Fruit fly (Drosophila melanogaster) whole organism, adult: ENCODE results near the gene CG32537.

ENCODE experiments used
- CG11617 ChIP-seq: fragments of 200-800 bp; sonication (Bioruptor generic); optimal IDR thresholded peaks from 2 replicates; lab custom pipeline; 2017; ENCODE audit warnings: mild to moderate bottlenecking, missing biosample characterization, missing genetic modification reagents, missing genetic modification characterization
- CG12768 ChIP-seq: fragments of 200-800 bp; sonication (Bioruptor generic); optimal IDR thresholded peaks from 2 replicates; lab custom pipeline; 2017; ENCODE audit warnings: missing biosample characterization, missing genetic modification characterization, mild to moderate bottlenecking, moderate library complexity, missing genetic modification reagents
- CG14711 ChIP-seq: fragments of 200-800 bp; sonication (Bioruptor generic); optimal IDR thresholded peaks from 2 replicates; lab custom pipeline; 2018; ENCODE audit warnings: missing biosample characterization, mild to moderate bottlenecking, missing genetic modification characterization, moderate library complexity
- CG1620 ChIP-seq: fragments of 200-800 bp; sonication (Bioruptor generic); optimal IDR thresholded peaks from 2 replicates; lab custom pipeline; 2016; ENCODE audit warnings: missing biosample characterization, missing genetic modification characterization
- CG33017 ChIP-seq: fragments of 200-800 bp; sonication (Bioruptor generic); optimal IDR thresholded peaks from 2 replicates; lab custom pipeline; 2018; ENCODE audit warnings: missing biosample characterization, mild to moderate bottlenecking, missing genetic modification characterization, moderate library complexity
- CG5204 ChIP-seq: fragments of 200-800 bp; sonication (Bioruptor generic); optimal IDR thresholded peaks from 2 replicates; lab custom pipeline; 2016; ENCODE audit warnings: missing biosample characterization, missing genetic modification characterization
- CG7101 ChIP-seq: fragments of 200-800 bp; sonication (Bioruptor generic); optimal IDR thresholded peaks from 2 replicates; lab custom pipeline; 2018; ENCODE audit warnings: missing biosample characterization, mild to moderate bottlenecking, missing genetic modification characterization, moderate library complexity
- Clk ChIP-seq: fragments of 200-800 bp; sonication (Bioruptor generic); optimal IDR thresholded peaks from 2 replicates; lab custom pipeline; 2017; ENCODE audit warnings: missing biosample characterization, missing genetic modification characterization
- Mnt ChIP-seq: fragments of 200-800 bp; sonication (Bioruptor generic); optimal IDR thresholded peaks from 2 replicates; lab custom pipeline; 2016; ENCODE audit warnings: missing biosample characterization, mild to moderate bottlenecking, missing genetic modification characterization
- cic ChIP-seq: fragments of 200-800 bp; sonication (Bioruptor generic); optimal IDR thresholded peaks from 2 replicates; lab custom pipeline; 2017; ENCODE audit warnings: missing biosample characterization, mild to moderate bottlenecking, missing genetic modification characterization, moderate library complexity
- kay ChIP-seq: fragments of 200-800 bp; sonication (Bioruptor generic); peaks from one replicate; lab custom pipeline; 2016; ENCODE audit warnings: missing biosample characterization, missing genetic modification characterization, borderline replicate concordance
- ovo ChIP-seq: fragments of 200-800 bp; sonication (Bioruptor generic); optimal IDR thresholded peaks from 2 replicates; lab custom pipeline; 2016; ENCODE audit warnings: missing biosample characterization, missing genetic modification characterization
- pad ChIP-seq: fragments of 200-800 bp; sonication (Bioruptor generic); optimal IDR thresholded peaks from 3 replicates; lab custom pipeline; 2017; ENCODE audit warnings: missing biosample characterization, missing genetic modification characterization, mild to moderate bottlenecking, moderate library complexity, missing genetic modification reagents
- toe ChIP-seq: fragments of 200-800 bp; sonication (Bioruptor generic); optimal IDR thresholded peaks from 2 replicates; lab custom pipeline; 2016; ENCODE audit warnings: missing biosample characterization, missing genetic modification characterization

- TF ChIP-seq Clk (no peak), CG14711 (tag; lab: Kevin White, UChicago) (no peak), CG1620 (GFP tag; lab: Kevin White, UChicago) (no peak), cic (GFP tag; lab: Kevin White, UChicago) (no peak), CG7101 (tag; lab: Kevin White, UChicago) (no peak), CG33017 (no peak), CG11617 (no peak), CG5204 (GFP tag; lab: Kevin White, UChicago) (no peak), pad (GFP tag; lab: Kevin White, UChicago) (no peak), Mnt (GFP tag; lab: Kevin White, UChicago) (peak; percentile 26), ovo (GFP tag; lab: Kevin White, UChicago) (no peak), CG12768 (GFP tag; lab: Kevin White, UChicago) (no peak), kay (no peak), toe (GFP tag; lab: Kevin White, UChicago) (no peak)
Measured at dm6 chrX:19294030-19294429, 17.7 kb upstream of the CG32537 start.
